Fruit fly (Drosophila melanogaster) whole organism, pupa: ENCODE measurements around the gene CG4770.

Source experiments
- CG14655 ChIP-seq: fragments of 200-800 bp; sonication (Bioruptor generic); optimal IDR thresholded peaks from 3 replicates; lab custom pipeline; 2017; ENCODE audit warnings: mild to moderate bottlenecking, missing biosample characterization, missing genetic modification reagents, missing genetic modification characterization
- CG15710 ChIP-seq: fragments of 200-800 bp; sonication (Bioruptor generic); optimal IDR thresholded peaks from 2 replicates; lab custom pipeline; 2018; ENCODE audit warnings: missing biosample characterization, mild to moderate bottlenecking, missing genetic modification characterization, moderate library complexity
- CG17806 ChIP-seq: fragments of 200-800 bp; sonication (Bioruptor generic); optimal IDR thresholded peaks from 2 replicates; lab custom pipeline; 2018; ENCODE audit warnings: missing biosample characterization, mild to moderate bottlenecking, missing genetic modification characterization, moderate library complexity
- CG8301 ChIP-seq: fragments of 200-800 bp; sonication (Bioruptor generic); optimal IDR thresholded peaks from 2 replicates; lab custom pipeline; 2018; ENCODE audit warnings: missing biosample characterization, mild to moderate bottlenecking, missing genetic modification characterization
- Pif1A ChIP-seq: fragments of 200-800 bp; sonication (Bioruptor generic); optimal IDR thresholded peaks from 3 replicates; lab custom pipeline; 2016; ENCODE audit warnings: missing biosample characterization, missing genetic modification characterization
- Snoo ChIP-seq: fragments of 200-800 bp; sonication (Bioruptor generic); optimal IDR thresholded peaks from 3 replicates; lab custom pipeline; 2017; ENCODE audit warnings: missing biosample characterization, mild to moderate bottlenecking, missing genetic modification characterization, inconsistent platforms
- fd96Ca ChIP-seq: fragments of 200-800 bp; sonication (Bioruptor generic); IDR thresholded peaks from 3 replicates; pipeline ENCODE4 v1.3.6; 2022; ENCODE audit warnings: missing biosample characterization, missing genetic modification characterization
- gl ChIP-seq: fragments of 200-800 bp; sonication (Bioruptor generic); optimal IDR thresholded peaks from 2 replicates; lab custom pipeline; 2018; ENCODE audit warnings: missing biosample characterization, mild to moderate bottlenecking, missing genetic modification characterization

DNA sequence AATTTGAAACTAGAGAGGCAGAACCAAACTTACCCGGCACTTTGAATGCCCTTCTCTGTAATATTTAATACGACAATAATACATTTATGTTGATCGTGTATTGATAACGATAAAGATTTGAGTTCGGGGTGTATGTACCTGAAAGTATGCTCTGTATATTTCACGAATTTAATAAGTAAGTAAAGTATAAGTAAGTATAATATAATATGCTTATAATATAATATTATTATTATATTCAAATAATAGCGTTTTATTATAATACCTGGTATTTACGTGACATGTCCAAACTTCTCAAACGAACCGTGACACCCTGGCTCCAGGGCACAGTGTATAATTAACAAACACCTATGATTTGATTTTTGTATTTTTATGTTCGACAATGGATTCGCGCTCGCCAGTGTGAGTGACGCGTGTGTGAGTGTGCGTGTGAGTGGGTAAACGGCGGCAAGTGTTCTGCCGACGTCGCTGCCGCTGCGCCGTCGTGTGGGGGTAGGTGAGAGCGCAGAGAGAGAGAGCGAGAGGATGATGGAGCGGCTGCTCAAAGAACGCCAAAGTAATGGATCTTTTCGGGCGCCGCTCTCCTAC is 28.6 kb upstream of the CG4770 start:
- TF ChIP-seq Snoo (tag; lab: Kevin White, UChicago) (no peak), CG15710 (no peak), Pif1A (GFP tag; lab: Kevin White, UChicago) (no peak), CG17806 (no peak), CG8301 (tag; lab: Kevin White, UChicago) (peak; percentile 52), fd96Ca (GFP tag; lab: Robert Waterston, UW) (no peak), CG14655 (GFP tag; lab: Kevin White, UChicago) (peak; percentile 65), gl (tag; lab: Kevin White, UChicago) (no peak)
